Fruit fly (Drosophila melanogaster) whole organism, prepupa: ENCODE data around the gene CG31111.

Experiments
- Blimp-1 ChIP-seq: fragments of 200-800 bp; sonication (Bioruptor generic); optimal IDR thresholded peaks from 3 replicates; lab custom pipeline; 2017; ENCODE audit warnings: missing biosample characterization, missing genetic modification characterization, mild to moderate bottlenecking, moderate library complexity, missing genetic modification reagents
- CG10631 ChIP-seq: fragments of 200-800 bp; sonication (Bioruptor generic); optimal IDR thresholded peaks from 2 replicates; lab custom pipeline; 2016; ENCODE audit warnings: missing biosample characterization, missing genetic modification characterization
- CG11294 ChIP-seq: fragments of 200-800 bp; sonication (Bioruptor generic); IDR thresholded peaks from 2 replicates; pipeline ENCODE4 v1.3.6; 2022; ENCODE audit warnings: missing biosample characterization, missing genetic modification characterization
- CG11762 ChIP-seq: fragments of 200-800 bp; sonication (Bioruptor generic); optimal IDR thresholded peaks from 3 replicates; lab custom pipeline; 2016; ENCODE audit warnings: missing biosample characterization, missing genetic modification characterization; ENCODE audit not compliant: insufficient read depth
- CG11902 ChIP-seq: fragments of 200-800 bp; sonication (Bioruptor generic); optimal IDR thresholded peaks from 3 replicates; lab custom pipeline; 2016; ENCODE audit warnings: missing biosample characterization, missing genetic modification characterization
- CG15336 ChIP-seq: fragments of 200-800 bp; sonication (Bioruptor generic); IDR thresholded peaks from 2 replicates; pipeline ENCODE4 v1.3.6; 2022; ENCODE audit warnings: missing biosample characterization, missing genetic modification characterization
- CG1621 ChIP-seq: fragments of 200-800 bp; sonication (Bioruptor generic); optimal IDR thresholded peaks from 3 replicates; lab custom pipeline; 2018; ENCODE audit warnings: missing biosample characterization, mild to moderate bottlenecking, missing genetic modification characterization
- CG3032 ChIP-seq: fragments of 200-800 bp; optimal IDR thresholded peaks from 2 replicates; lab custom pipeline; 2019; ENCODE audit warnings: missing biosample characterization, mild to moderate bottlenecking, missing genetic modification characterization, moderate library complexity
- CG31627 ChIP-seq: fragments of 200-800 bp; sonication (Bioruptor generic); optimal IDR thresholded peaks from 3 replicates; lab custom pipeline; 2016; ENCODE audit warnings: missing biosample characterization, missing genetic modification characterization
- CG32006 ChIP-seq: fragments of 200-800 bp; sonication (Bioruptor generic); optimal IDR thresholded peaks from 3 replicates; lab custom pipeline; 2017; ENCODE audit warnings: missing biosample characterization, mild to moderate bottlenecking, missing genetic modification characterization
- CG34406 ChIP-seq: fragments of 200-800 bp; sonication (Bioruptor generic); optimal IDR thresholded peaks from 3 replicates; lab custom pipeline; 2016; ENCODE audit warnings: missing biosample characterization, missing genetic modification characterization
- CG4318 ChIP-seq: fragments of 200-800 bp; sonication (Bioruptor generic); optimal IDR thresholded peaks from 3 replicates; lab custom pipeline; 2017; ENCODE audit warnings: missing biosample characterization, mild to moderate bottlenecking, missing genetic modification characterization
- CG6163 ChIP-seq: fragments of 200-800 bp; sonication (Bioruptor generic); IDR thresholded peaks from 3 replicates; pipeline ENCODE4 v1.3.6; 2022; ENCODE audit warnings: missing biosample characterization, missing genetic modification characterization
- CG6276 ChIP-seq: fragments of 200-800 bp; sonication (Bioruptor generic); optimal IDR thresholded peaks from 2 replicates; lab custom pipeline; 2017; ENCODE audit warnings: missing biosample characterization, mild to moderate bottlenecking, missing genetic modification characterization
- CG6792 ChIP-seq: fragments of 200-800 bp; sonication (Bioruptor generic); optimal IDR thresholded peaks from 3 replicates; lab custom pipeline; 2016; ENCODE audit warnings: missing biosample characterization, missing genetic modification characterization
- CG6808 ChIP-seq: fragments of 200-800 bp; sonication (Bioruptor generic); optimal IDR thresholded peaks from 3 replicates; lab custom pipeline; 2017; ENCODE audit warnings: missing biosample characterization, missing genetic modification characterization, mild to moderate bottlenecking, moderate library complexity, missing genetic modification reagents
- CG7368 ChIP-seq: fragments of 200-800 bp; sonication (Bioruptor generic); optimal IDR thresholded peaks from 3 replicates; lab custom pipeline; 2016; ENCODE audit warnings: missing biosample characterization, missing genetic modification characterization
- CG8119 ChIP-seq: fragments of 200-800 bp; sonication (Bioruptor generic); IDR thresholded peaks from 3 replicates; pipeline ENCODE4 v1.3.6; 2022; ENCODE audit warnings: missing biosample characterization, missing genetic modification characterization
- CG8319 ChIP-seq: fragments of 200-800 bp; sonication (Bioruptor generic); optimal IDR thresholded peaks from 3 replicates; lab custom pipeline; 2016; ENCODE audit warnings: missing biosample characterization, missing genetic modification characterization
- Eip93F ChIP-seq: fragments of 200-800 bp; sonication (Bioruptor generic); optimal IDR thresholded peaks from 2 replicates; lab custom pipeline; 2016; ENCODE audit warnings: missing biosample characterization, mild to moderate bottlenecking, missing genetic modification characterization
- Ets96B ChIP-seq: fragments of 200-800 bp; optimal IDR thresholded peaks from 2 replicates; lab custom pipeline; 2019; ENCODE audit warnings: missing biosample characterization, mild to moderate bottlenecking, missing genetic modification characterization, moderate library complexity
- Hr38 ChIP-seq: sonication (Bioruptor generic); optimal IDR thresholded peaks from 2 replicates; lab custom pipeline; 2016; ENCODE audit warnings: missing biosample characterization, missing genetic modification characterization
- Hr39 ChIP-seq: fragments of 200-800 bp; sonication (Bioruptor generic); optimal IDR thresholded peaks from 2 replicates; lab custom pipeline; 2016; ENCODE audit warnings: missing biosample characterization, missing genetic modification characterization
- Hr4 ChIP-seq: fragments of 200-800 bp; sonication (Bioruptor generic); optimal IDR thresholded peaks from 3 replicates; lab custom pipeline; 2016; ENCODE audit warnings: missing biosample characterization, missing genetic modification characterization
- Met ChIP-seq: fragments of 200-800 bp; sonication (Bioruptor generic); optimal IDR thresholded peaks from 3 replicates; lab custom pipeline; 2016; ENCODE audit warnings: missing biosample characterization, missing genetic modification characterization
- OdsH ChIP-seq: fragments of 200-800 bp; sonication (Bioruptor generic); optimal IDR thresholded peaks from 3 replicates; lab custom pipeline; 2016; ENCODE audit warnings: missing biosample characterization, missing genetic modification characterization
- Smox ChIP-seq: fragments of 200-800 bp; sonication (Bioruptor generic); optimal IDR thresholded peaks from 3 replicates; lab custom pipeline; 2016; ENCODE audit warnings: missing biosample characterization, missing genetic modification characterization
- Sox102F ChIP-seq: fragments of 200-800 bp; sonication (Bioruptor generic); optimal IDR thresholded peaks from 2 replicates; lab custom pipeline; 2016; ENCODE audit warnings: missing biosample characterization, mild to moderate bottlenecking, missing genetic modification characterization
- Sox14 ChIP-seq: fragments of 200-800 bp; sonication (Bioruptor generic); optimal IDR thresholded peaks from 3 replicates; lab custom pipeline; 2016; ENCODE audit warnings: missing biosample characterization, missing genetic modification characterization
- Sox15 ChIP-seq: fragments of 200-800 bp; sonication (Bioruptor generic); optimal IDR thresholded peaks from 3 replicates; lab custom pipeline; 2016; ENCODE audit warnings: missing biosample characterization, missing genetic modification characterization
- achi ChIP-seq: fragments of 200-800 bp; sonication (Bioruptor generic); optimal IDR thresholded peaks from 3 replicates; lab custom pipeline; 2016; ENCODE audit warnings: missing biosample characterization, missing genetic modification characterization
- dac ChIP-seq: fragments of 200-800 bp; sonication (Bioruptor generic); optimal IDR thresholded peaks from 2 replicates; lab custom pipeline; 2017; ENCODE audit warnings: missing biosample characterization, mild to moderate bottlenecking, missing genetic modification characterization
- dsx ChIP-seq: fragments of 200-800 bp; optimal IDR thresholded peaks from 3 replicates; lab custom pipeline; 2019; ENCODE audit warnings: missing biosample characterization, mild to moderate bottlenecking, missing genetic modification characterization, moderate library complexity; ENCODE audit not compliant: poor library complexity, severe bottlenecking
- eg ChIP-seq: fragments of 200-800 bp; sonication (Bioruptor generic); IDR thresholded peaks from 3 replicates; pipeline ENCODE4 v1.3.6; 2022; ENCODE audit warnings: missing biosample characterization, missing genetic modification characterization
- esn ChIP-seq: fragments of 200-800 bp; sonication (Bioruptor generic); optimal IDR thresholded peaks from 2 replicates; lab custom pipeline; 2016; ENCODE audit warnings: missing biosample characterization, mild to moderate bottlenecking, missing genetic modification characterization, moderate library complexity
- fd59A ChIP-seq: fragments of 200-800 bp; sonication (Bioruptor generic); optimal IDR thresholded peaks from 2 replicates; lab custom pipeline; 2017; ENCODE audit warnings: missing biosample characterization, mild to moderate bottlenecking, missing genetic modification characterization, missing genetic modification reagents
- fd85E ChIP-seq: fragments of 200-800 bp; sonication (Bioruptor generic); optimal IDR thresholded peaks from 3 replicates; lab custom pipeline; 2016; ENCODE audit warnings: missing biosample characterization, missing genetic modification characterization
- lz ChIP-seq: fragments of 200-800 bp; sonication (Bioruptor generic); optimal IDR thresholded peaks from 3 replicates; lab custom pipeline; 2016; ENCODE audit warnings: missing biosample characterization, missing genetic modification characterization
- salr ChIP-seq, 2 experiments: fragments of 200-800 bp; sonication (Bioruptor generic); optimal IDR thresholded peaks; 3 replicates each; lab custom pipeline; 2016 to 2018; ENCODE audit warnings: missing biosample characterization in 2 of 2, missing genetic modification characterization in 2 of 2, mild to moderate bottlenecking in 1 of 2
- ss ChIP-seq, 2 experiments: fragments of 200-800 bp; sonication (Bioruptor generic); optimal IDR thresholded peaks; 2 replicates in 1 of 2; 3 replicates in 1 of 2; lab custom pipeline; 2017 to 2018; ENCODE audit warnings: mild to moderate bottlenecking in 2 of 2, missing biosample characterization in 2 of 2, missing genetic modification characterization in 2 of 2, moderate library complexity in 1 of 2
- topi ChIP-seq: fragments of 200-800 bp; sonication (Bioruptor generic); optimal IDR thresholded peaks from 3 replicates; lab custom pipeline; 2016; ENCODE audit warnings: missing biosample characterization, missing genetic modification characterization
- vri ChIP-seq: fragments of 200-800 bp; sonication (Bioruptor generic); optimal IDR thresholded peaks from 3 replicates; lab custom pipeline; 2016; ENCODE audit warnings: missing biosample characterization, mild to moderate bottlenecking, missing genetic modification characterization

The CG31111 gene

dm6 chr3R:25039028-25039476 is 16.9 kb downstream of the CG31111 start, which contains the start of the genes Ythdf and bai:
Gene Ythdf (minus strand): TSS chr3R:25039249.
Gene bai (plus strand): TSS chr3R:25039374.
- TF ChIP-seq CG34406 (GFP tag; lab: Kevin White, UChicago) (no peak), CG3032 (tag; lab: Kevin White, UChicago) (no peak), CG31627 (GFP tag; lab: Kevin White, UChicago) (peak; percentile 42), CG11902 (GFP tag; lab: Kevin White, UChicago) (no peak), Hr39 (GFP tag; lab: Kevin White, UChicago) (no peak), Sox14 (GFP tag; lab: Kevin White, UChicago) (peak; percentile 74), CG6792 (GFP tag; lab: Kevin White, UChicago) (no peak), Eip93F (GFP tag; lab: Kevin White, UChicago) (peak; percentile 35), Met (GFP tag; lab: Kevin White, UChicago) (no peak), OdsH (no peak), eg (GFP tag; lab: Robert Waterston, UW) (no peak), topi (GFP tag; lab: Kevin White, UChicago) (no peak), CG6808 (GFP tag; lab: Kevin White, UChicago) (no peak), CG7368 (no peak), CG11762 (GFP tag; lab: Kevin White, UChicago) (no peak), Sox15 (GFP tag; lab: Kevin White, UChicago) (no peak), CG10631 (GFP tag; lab: Kevin White, UChicago) (no peak), CG8119 (GFP tag; lab: Robert Waterston, UW) (no peak), dac (GFP tag; lab: Kevin White, UChicago) (no peak), Smox (GFP tag; lab: Kevin White, UChicago) (no peak), salr (GFP tag; optimal IDR thresholded peaks at IDR 0.05; lab: Kevin White, UChicago) (no peak), lz (GFP tag; lab: Kevin White, UChicago) (peak; percentile 44), dsx (GFP tag; lab: Kevin White, UChicago) (no peak), CG8319 (no peak), CG11294 (GFP tag; lab: Robert Waterston, UW) (no peak), CG6163 (GFP tag; lab: Robert Waterston, UW) (no peak), Ets96B (tag; lab: Kevin White, UChicago) (no peak), ss (GFP tag; optimal IDR thresholded peaks at IDR 0.05; lab: Kevin White, UChicago) (no peak), achi (GFP tag; lab: Kevin White, UChicago) (no peak), esn (GFP tag; lab: Kevin White, UChicago) (peak; percentile 58), Blimp-1 (GFP tag; lab: Kevin White, UChicago) (no peak), Hr38 (no peak)

- no peak for TF ChIP-seq fd85E (GFP tag; lab: Kevin White, UChicago)
- no peak for TF ChIP-seq CG6276
- TF ChIP-seq achi (GFP tag; lab: Kevin White, UChicago), result no peak
- no peak for TF ChIP-seq CG32006
- TF ChIP-seq Blimp-1 (GFP tag; lab: Kevin White, UChicago), result no peak
- TF ChIP-seq CG1621, result no peak
- no peak for TF ChIP-seq CG11762 (GFP tag; lab: Kevin White, UChicago)
- no peak for TF ChIP-seq vri (GFP tag; lab: Kevin White, UChicago)
- TF ChIP-seq CG6792 (GFP tag; lab: Kevin White, UChicago), result no peak
- no peak for TF ChIP-seq CG11902 (GFP tag; lab: Kevin White, UChicago)
- TF ChIP-seq CG34406 (GFP tag; lab: Kevin White, UChicago), result no peak
- no peak for TF ChIP-seq fd59A (GFP tag; lab: Kevin White, UChicago)
- TF ChIP-seq CG15336 (GFP tag; lab: Robert Waterston, UW), result no peak
- TF ChIP-seq Hr4 (GFP tag; lab: Kevin White, UChicago), result no peak
- TF ChIP-seq OdsH, result no peak
- TF ChIP-seq lz (GFP tag; lab: Kevin White, UChicago), result no peak
- TF ChIP-seq eg (GFP tag; lab: Robert Waterston, UW), result no peak
- TF ChIP-seq Sox102F (GFP tag; lab: Kevin White, UChicago), result no peak
- TF ChIP-seq CG4318 (GFP tag; lab: Kevin White, UChicago), result no peak
These were observed 19.3 kb downstream of the CG31111 start, which contains the start of gene CG31115 for dm6 chr3R:25036644-25037043. Gene CG31115 (plus strand): TSS chr3R:25036944.
